Worm (Caenorhabditis elegans) whole organism, mixed stage, embryonic: ENCODE data around the gene R10E12.2.

Experiments used
- bed-3 ChIP-seq: fragments of 200-800 bp; sonication (Bioruptor generic); optimal IDR thresholded peaks from 3 replicates; lab custom pipeline; 2018; ENCODE audit warnings: mild to moderate bottlenecking, missing genetic modification characterization, moderate library complexity, missing compliant biosample characterization
- blmp-1 ChIP-seq: fragments of 150-350 bp; optimal IDR thresholded peaks from 2 replicates; lab custom pipeline; 2014; ENCODE audit warnings: missing biosample characterization, missing genetic modification characterization
- ceh-39 ChIP-seq: fragments of 150-350 bp; optimal IDR thresholded peaks from 2 replicates; lab custom pipeline; 2014; ENCODE audit warnings: missing biosample characterization, missing genetic modification characterization
- lsy-2 ChIP-seq: fragments of 150-350 bp; optimal IDR thresholded peaks from 2 replicates; lab custom pipeline; 2014; ENCODE audit warnings: missing biosample characterization, missing genetic modification characterization
- mab-5 ChIP-seq: fragments of 150-350 bp; optimal IDR thresholded peaks from 2 replicates; lab custom pipeline; 2014; ENCODE audit warnings: missing biosample characterization, missing genetic modification characterization
- mep-1 ChIP-seq: fragments of 150-350 bp; optimal IDR thresholded peaks from 2 replicates; lab custom pipeline; 2017; ENCODE audit warnings: missing biosample characterization, missing genetic modification reagents, missing genetic modification characterization, inconsistent platforms
- nhr-2 ChIP-seq: fragments of 150-350 bp; optimal IDR thresholded peaks from 2 replicates; lab custom pipeline; 2014; ENCODE audit warnings: missing biosample characterization, missing genetic modification characterization
- nhr-237 ChIP-seq: fragments of 150-350 bp; optimal IDR thresholded peaks from 2 replicates; lab custom pipeline; 2014; ENCODE audit warnings: missing biosample characterization, missing genetic modification characterization
- snpc-4 ChIP-seq: fragments of 150-350 bp; optimal IDR thresholded peaks from 2 replicates; lab custom pipeline; 2014; ENCODE audit warnings: missing biosample characterization, missing genetic modification characterization
- sptf-1 ChIP-seq: sonication (generic microtip); optimal IDR thresholded peaks from 2 replicates; lab custom pipeline; 2017; ENCODE audit warnings: mild to moderate bottlenecking, missing genetic modification characterization, moderate library complexity, missing compliant biosample characterization
- tbx-8 ChIP-seq: fragments of 200-800 bp; sonication (Bioruptor generic); optimal IDR thresholded peaks from 2 replicates; lab custom pipeline; 2018; ENCODE audit warnings: mild to moderate bottlenecking, missing genetic modification characterization, moderate library complexity, missing compliant biosample characterization
- unc-39 ChIP-seq: fragments of 150-350 bp; optimal IDR thresholded peaks from 2 replicates; lab custom pipeline; 2014; ENCODE audit warnings: missing biosample characterization, missing genetic modification characterization
- unc-62 ChIP-seq: fragments of 150-350 bp; optimal IDR thresholded peaks from 2 replicates; lab custom pipeline; 2014; ENCODE audit warnings: missing biosample characterization, missing genetic modification reagents, missing genetic modification characterization

- TF ChIP-seq sptf-1 (tag; lab: Kevin White, UChicago) (no peak), nhr-237 (tag; lab: Kevin White, UChicago) (no peak), snpc-4 (no peak), unc-39 (no peak), nhr-2 (tag; lab: Kevin White, UChicago) (no peak), bed-3 (GFP tag; lab: Kevin White, UChicago) (no peak), tbx-8 (GFP tag; lab: Kevin White, UChicago) (no peak), unc-62 (GFP tag; lab: Kevin White, UChicago) (no peak), lsy-2 (tag; lab: Kevin White, UChicago) (no peak), blmp-1 (tag; lab: Kevin White, UChicago) (no peak), mab-5 (tag; lab: Kevin White, UChicago) (no peak), mep-1 (no peak), ceh-39 (tag; lab: Kevin White, UChicago) (no peak)
Measured at ce11 chrIII:9964416-9964815, 9.2 kb downstream of the R10E12.2 start.
